Worm (Caenorhabditis elegans) whole organism, early embryonic: ENCODE data around the gene F54D11.4.

Experiments used
- B0310.2 ChIP-seq: sonication (generic microtip); optimal IDR thresholded peaks from 2 replicates; lab custom pipeline; 2016; ENCODE audit warnings: mild to moderate bottlenecking, missing genetic modification characterization, missing compliant biosample characterization
- F13C5.2 ChIP-seq: sonication (generic microtip); optimal IDR thresholded peaks from 2 replicates; lab custom pipeline; 2017; ENCODE audit warnings: mild to moderate bottlenecking, missing genetic modification characterization, inconsistent platforms, missing compliant biosample characterization
- aly-1 ChIP-seq: sonication (generic microtip); optimal IDR thresholded peaks from 2 replicates; lab custom pipeline; 2016; ENCODE audit warnings: missing genetic modification characterization, missing compliant biosample characterization
- ama-1 ChIP-seq: fragments of 150-350 bp; optimal IDR thresholded peaks from 2 replicates; lab custom pipeline; 2014
- ceh-13 ChIP-seq: fragments of 200-800 bp; sonication (Bioruptor generic); optimal IDR thresholded peaks from 2 replicates; lab custom pipeline; 2018; ENCODE audit warnings: mild to moderate bottlenecking, missing genetic modification characterization, missing compliant biosample characterization
- ceh-36 ChIP-seq: sonication (generic microtip); optimal IDR thresholded peaks from 2 replicates; lab custom pipeline; 2016; ENCODE audit warnings: missing genetic modification characterization, inconsistent platforms, missing compliant biosample characterization
- ets-7 ChIP-seq: sonication (generic microtip); optimal IDR thresholded peaks from 2 replicates; lab custom pipeline; 2016; ENCODE audit warnings: missing genotype, missing genetic modification characterization, missing compliant biosample characterization
- flt-1 ChIP-seq: fragments of 200-800 bp; sonication (Bioruptor generic); IDR thresholded peaks from 2 replicates; pipeline ENCODE4 v1.3.6; 2022; ENCODE audit warnings: missing genetic modification characterization, missing compliant biosample characterization
- hmbx-1 ChIP-seq: sonication (generic microtip); optimal IDR thresholded peaks from 2 replicates; lab custom pipeline; 2016; ENCODE audit warnings: mild to moderate bottlenecking, missing genetic modification characterization, missing compliant biosample characterization
- hmg-4 ChIP-seq: fragments of 200-800 bp; sonication (Bioruptor generic); optimal IDR thresholded peaks from 2 replicates; lab custom pipeline; 2018; ENCODE audit warnings: mild to moderate bottlenecking, missing genetic modification characterization, missing compliant biosample characterization
- hnd-1 ChIP-seq: sonication (generic microtip); optimal IDR thresholded peaks from 2 replicates; lab custom pipeline; 2016; ENCODE audit warnings: missing genetic modification characterization, missing compliant biosample characterization
- pes-1 ChIP-seq: fragments of 200-800 bp; sonication (Bioruptor generic); IDR thresholded peaks from 2 replicates; pipeline ENCODE4 v1.3.6; 2022; ENCODE audit warnings: missing genetic modification reagents, missing genetic modification characterization, missing compliant biosample characterization
- scrt-1 ChIP-seq: fragments of 200-800 bp; sonication (Bioruptor generic); IDR thresholded peaks from 2 replicates; pipeline ENCODE4 v1.3.6; 2022; ENCODE audit warnings: missing genetic modification characterization, missing compliant biosample characterization
- sea-1 ChIP-seq: fragments of 200-800 bp; sonication (Bioruptor generic); conservative IDR thresholded peaks from 2 replicates; pipeline ENCODE4 v1.3.6; 2022; ENCODE audit warnings: missing genetic modification characterization, missing compliant biosample characterization
- tbx-11 ChIP-seq: fragments of 200-800 bp; sonication (Bioruptor generic); IDR thresholded peaks from 2 replicates; pipeline ENCODE4 v1.3.6; 2022; ENCODE audit warnings: missing genetic modification characterization, missing compliant biosample characterization
- tbx-37 ChIP-seq: fragments of 200-800 bp; sonication (Bioruptor generic); conservative IDR thresholded peaks from 2 replicates; pipeline ENCODE4 v1.3.6; 2022; ENCODE audit warnings: missing genetic modification reagents, missing genetic modification characterization, missing compliant biosample characterization
- tra-4 ChIP-seq: sonication (generic microtip); optimal IDR thresholded peaks from 2 replicates; lab custom pipeline; 2017; ENCODE audit warnings: missing genetic modification characterization, missing compliant biosample characterization

Gene F54D11.4

DNA sequence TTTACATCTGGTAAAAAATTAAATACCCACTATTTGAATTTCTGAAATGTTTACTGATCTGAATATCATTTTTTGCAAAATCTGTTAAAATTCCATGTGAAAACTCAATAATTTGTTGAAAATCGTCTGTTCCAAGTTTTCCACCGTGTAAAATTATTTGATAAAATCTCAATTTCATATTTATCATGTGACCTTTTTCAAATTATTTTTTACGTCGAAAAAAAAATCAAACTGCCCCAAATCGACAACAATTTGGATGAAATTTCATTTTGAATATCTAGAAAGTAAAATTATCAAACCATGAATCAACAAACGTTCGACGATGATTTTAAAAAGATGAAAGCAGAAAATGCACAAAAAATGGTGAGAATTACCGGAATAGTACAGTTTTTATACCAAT lies 39.2 kb downstream of the F54D11.4 start, which contains the start of gene F41F3.9:
Gene F41F3.9, plus strand, starts transcription at position 301 of the 400 bp plus-strand sequence.
- TF ChIP-seq hmbx-1 (tag; lab: Kevin White, UChicago) = no peak
- no peak for TF ChIP-seq F13C5.2 (tag; lab: Kevin White, UChicago)
- no peak for TF ChIP-seq ceh-36 (tag; lab: Kevin White, UChicago)
- TF ChIP-seq scrt-1 (GFP tag; lab: Robert Waterston, UW) = no peak
- TF ChIP-seq tra-4 = no peak
- TF ChIP-seq hnd-1 (tag; lab: Kevin White, UChicago) = no peak
- no peak for TF ChIP-seq hmg-4 (GFP tag; lab: Kevin White, UChicago)
- TF ChIP-seq ets-7 = no peak
- TF ChIP-seq ama-1 = no peak
- no peak for TF ChIP-seq flt-1 (GFP tag; lab: Robert Waterston, UW)
- TF ChIP-seq B0310.2 = no peak

DNA sequence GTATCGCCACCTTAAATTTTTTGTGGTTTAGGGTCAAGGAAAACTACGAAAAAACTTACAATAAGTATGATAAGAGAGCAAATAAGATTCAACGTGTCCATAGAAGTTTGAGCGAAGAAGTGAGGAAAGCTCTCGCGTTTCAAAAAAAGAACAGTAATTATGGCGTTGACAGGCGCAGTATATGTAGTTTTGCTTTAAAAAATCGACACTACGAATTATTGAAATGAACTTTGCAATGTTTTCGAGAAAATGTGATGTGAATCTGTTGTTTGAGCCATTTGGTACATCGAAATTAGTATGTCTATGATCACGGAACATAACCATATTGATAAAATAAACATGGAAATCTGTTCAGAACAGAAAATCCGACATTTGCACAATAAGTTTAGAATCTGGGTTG lies 46.4 kb downstream of the F54D11.4 start, which contains the start of gene srx-74:
Gene srx-74, minus strand, starts transcription at position 101 of the 400 bp plus-strand sequence.
- TF ChIP-seq hmbx-1 (tag; lab: Kevin White, UChicago) (no peak), tbx-37 (GFP tag; lab: Robert Waterston, UW) (no peak), F13C5.2 (tag; lab: Kevin White, UChicago) (no peak), flt-1 (GFP tag; lab: Robert Waterston, UW) (no peak), aly-1 (tag; lab: Kevin White, UChicago) (no peak), hnd-1 (tag; lab: Kevin White, UChicago) (no peak), ceh-36 (tag; lab: Kevin White, UChicago) (no peak), sea-1 (GFP tag; lab: Robert Waterston, UW) (no peak), tra-4 (no peak), tbx-11 (GFP tag; lab: Robert Waterston, UW) (no peak), ama-1 (no peak), ceh-13 (GFP tag; lab: Kevin White, UChicago) (no peak), B0310.2 (no peak), pes-1 (no peak), scrt-1 (GFP tag; lab: Robert Waterston, UW) (no peak), hmg-4 (GFP tag; lab: Kevin White, UChicago) (no peak), ets-7 (no peak)

- TF ChIP-seq hmg-4 (GFP tag; lab: Kevin White, UChicago) = no peak
- TF ChIP-seq scrt-1 (GFP tag; lab: Robert Waterston, UW) = no peak
- no peak for TF ChIP-seq flt-1 (GFP tag; lab: Robert Waterston, UW)
- TF ChIP-seq F13C5.2 (tag; lab: Kevin White, UChicago) = no peak
- no peak for TF ChIP-seq sea-1 (GFP tag; lab: Robert Waterston, UW)
- TF ChIP-seq hnd-1 (tag; lab: Kevin White, UChicago) = no peak
- TF ChIP-seq ama-1 = no peak
- TF ChIP-seq B0310.2 = no peak
- no peak for TF ChIP-seq ceh-13 (GFP tag; lab: Kevin White, UChicago)
- no peak for TF ChIP-seq ceh-36 (tag; lab: Kevin White, UChicago)
- TF ChIP-seq aly-1 (tag; lab: Kevin White, UChicago) = no peak
- no peak for TF ChIP-seq ets-7
- TF ChIP-seq tbx-37 (GFP tag; lab: Robert Waterston, UW) = no peak
- TF ChIP-seq tbx-11 (GFP tag; lab: Robert Waterston, UW) = no peak
- no peak for TF ChIP-seq hmbx-1 (tag; lab: Kevin White, UChicago)
- no peak for TF ChIP-seq pes-1
These were observed 49.7 kb downstream of the F54D11.4 start, which contains the start of gene srx-73 for ce11 chrV:4665651-4666050. Gene srx-73 (minus strand): TSS chrV:4665751.

ce11 chrV:4667062-4667461 lies 51.1 kb downstream of the F54D11.4 start:
- no peak for TF ChIP-seq flt-1 (GFP tag; lab: Robert Waterston, UW)
- peak; percentile 19 for TF ChIP-seq aly-1 (tag; lab: Kevin White, UChicago)
- TF ChIP-seq ama-1 = no peak
- TF ChIP-seq hmbx-1 (tag; lab: Kevin White, UChicago) = no peak
